Worm (Caenorhabditis elegans) whole organism, L4 larva: ENCODE results near the gene ZK899.6.

Source experiments
- D1046.2 ChIP-seq: fragments of 200-800 bp; sonication (Bioruptor generic); IDR thresholded peaks from 2 replicates; pipeline ENCODE4 v1.3.6; 2022; ENCODE audit warnings: missing genetic modification characterization, missing compliant biosample characterization
- F10B5.3 ChIP-seq: sonication (generic microtip); optimal IDR thresholded peaks from 2 replicates; lab custom pipeline; 2016; ENCODE audit warnings: mild to moderate bottlenecking, missing genetic modification characterization, missing compliant biosample characterization
- Y105C5A.15 ChIP-seq: fragments of 200-800 bp; sonication (Bioruptor generic); IDR thresholded peaks from 2 replicates; pipeline ENCODE4 v1.3.6; 2022; ENCODE audit warnings: missing genetic modification characterization, missing compliant biosample characterization
- Y75B8A.6 ChIP-seq: fragments of 200-800 bp; sonication (Bioruptor generic); IDR thresholded peaks from 2 replicates; pipeline ENCODE4 v1.3.6; 2022; ENCODE audit warnings: missing genetic modification reagents, missing genetic modification characterization, missing compliant biosample characterization
- ama-1 ChIP-seq: fragments of 150-350 bp; optimal IDR thresholded peaks from 2 replicates; lab custom pipeline; 2014; ENCODE audit warnings: inconsistent platforms, mixed read lengths
- arid-1 ChIP-seq: fragments of 200-800 bp; sonication (Bioruptor generic); conservative IDR thresholded peaks from 2 replicates; pipeline ENCODE4 v1.3.6; 2022; ENCODE audit warnings: missing genetic modification reagents, missing genetic modification characterization, missing compliant biosample characterization
- ceh-32 ChIP-seq: sonication (generic microtip); optimal IDR thresholded peaks from 2 replicates; lab custom pipeline; 2016; ENCODE audit warnings: mild to moderate bottlenecking, missing genetic modification characterization, missing compliant biosample characterization; ENCODE audit not compliant: poor library complexity
- ceh-62 ChIP-seq: sonication (generic microtip); optimal IDR thresholded peaks from 2 replicates; lab custom pipeline; 2017; ENCODE audit warnings: missing biosample characterization, missing genetic modification characterization
- ceh-82 ChIP-seq: sonication (generic microtip); optimal IDR thresholded peaks from 2 replicates; lab custom pipeline; 2017; ENCODE audit warnings: missing biosample characterization, missing genetic modification characterization
- cey-2 ChIP-seq: sonication (generic microtip); optimal IDR thresholded peaks from 3 replicates; lab custom pipeline; 2017; ENCODE audit warnings: missing genetic modification characterization, mild to moderate bottlenecking, missing compliant biosample characterization, antibody characterized with exemption, borderline replicate concordance; ENCODE audit not compliant: insufficient read depth
- daf-16 ChIP-seq, 3 experiments: sonication (generic microtip); optimal IDR thresholded peaks; 2 replicates each; lab custom pipeline; 2016 to 2017; ENCODE audit warnings: missing genetic modification characterization in 3 of 3, missing genetic modification reagents in 3 of 3, mild to moderate bottlenecking in 2 of 3, missing compliant biosample characterization in 2 of 3, missing biosample characterization in 1 of 3, moderate library complexity in 1 of 3
- daf-19 ChIP-seq: fragments of 200-800 bp; sonication (Bioruptor generic); conservative IDR thresholded peaks from 2 replicates; pipeline ENCODE4 v1.3.6; 2022; ENCODE audit warnings: missing genetic modification characterization, missing compliant biosample characterization
- dpl-1 ChIP-seq: fragments of 150-350 bp; optimal IDR thresholded peaks from 2 replicates; lab custom pipeline; 2014; ENCODE audit warnings: missing biosample characterization, missing genetic modification reagents, missing genetic modification characterization
- dve-1 ChIP-seq: sonication (generic microtip); optimal IDR thresholded peaks from 2 replicates; lab custom pipeline; 2017; ENCODE audit warnings: antibody characterized with exemption, mild to moderate bottlenecking, missing genetic modification characterization, missing compliant biosample characterization; ENCODE audit not compliant: insufficient read depth
- fos-1 ChIP-seq: fragments of 150-350 bp; optimal IDR thresholded peaks from 2 replicates; lab custom pipeline; 2014; ENCODE audit warnings: missing biosample characterization, missing genetic modification characterization
- gei-8 ChIP-seq: fragments of 200-800 bp; sonication (Bioruptor generic); optimal IDR thresholded peaks from 2 replicates; lab custom pipeline; 2018; ENCODE audit warnings: mild to moderate bottlenecking, missing genetic modification characterization, missing compliant biosample characterization
- hif-1 ChIP-seq, 2 experiments: sonication (generic microtip); optimal IDR thresholded peaks; 2 replicates each; lab custom pipeline; 2016 to 2017; ENCODE audit warnings: missing compliant biosample characterization in 2 of 2, missing genetic modification characterization in 2 of 2, missing genetic modification reagents in 2 of 2, missing genotype in 2 of 2, mild to moderate bottlenecking in 1 of 2
- hlh-11 ChIP-seq: fragments of 200-800 bp; sonication (Bioruptor generic); optimal IDR thresholded peaks from 2 replicates; lab custom pipeline; 2018; ENCODE audit warnings: mild to moderate bottlenecking, missing genetic modification characterization, missing compliant biosample characterization
- hlh-30 ChIP-seq: sonication (generic microtip); optimal IDR thresholded peaks from 2 replicates; lab custom pipeline; 2017; ENCODE audit warnings: antibody characterized with exemption, mild to moderate bottlenecking, missing genetic modification characterization, missing compliant biosample characterization; ENCODE audit not compliant: insufficient read depth
- jun-1 ChIP-seq: fragments of 150-350 bp; optimal IDR thresholded peaks from 2 replicates; lab custom pipeline; 2014; ENCODE audit warnings: missing biosample characterization, missing genetic modification reagents, missing genetic modification characterization
- lim-7 ChIP-seq: fragments of 200-800 bp; sonication (Bioruptor generic); IDR thresholded peaks from 2 replicates; pipeline ENCODE4 v1.3.6; 2022; ENCODE audit warnings: missing genetic modification characterization, missing compliant biosample characterization
- lin-13 ChIP-seq: fragments of 150-350 bp; optimal IDR thresholded peaks from 2 replicates; lab custom pipeline; 2014; ENCODE audit warnings: missing biosample characterization, missing genetic modification reagents, missing genetic modification characterization
- mdl-1 ChIP-seq, 2 experiments: fragments of 150-350 bp in 1 of 2; sonication (generic microtip) in 1 of 2; optimal IDR thresholded peaks; 2 replicates each; lab custom pipeline; 2014 to 2017; ENCODE audit warnings: missing biosample characterization in 2 of 2, missing genetic modification characterization in 2 of 2
- mdt-29 ChIP-seq: fragments of 200-800 bp; sonication (Bioruptor generic); IDR thresholded peaks from 2 replicates; pipeline ENCODE4 v1.3.6; 2022; ENCODE audit warnings: missing genetic modification reagents, missing genetic modification characterization, missing compliant biosample characterization
- mep-1 ChIP-seq: fragments of 150-350 bp; sonication (generic microtip); optimal IDR thresholded peaks from 3 replicates; lab custom pipeline; 2014; ENCODE audit warnings: missing biosample characterization, missing genetic modification characterization
- mes-2 ChIP-seq: sonication (generic microtip); optimal IDR thresholded peaks from 2 replicates; lab custom pipeline; 2016; ENCODE audit warnings: missing genotype, mild to moderate bottlenecking, missing genetic modification characterization, missing compliant biosample characterization; ENCODE audit not compliant: poor library complexity, severe bottlenecking
- mxl-3 ChIP-seq: fragments of 200-800 bp; sonication (Bioruptor generic); optimal IDR thresholded peaks from 2 replicates; lab custom pipeline; 2018; ENCODE audit warnings: mild to moderate bottlenecking, missing genetic modification characterization, missing compliant biosample characterization
- nhr-237 ChIP-seq: sonication (generic microtip); optimal IDR thresholded peaks from 2 replicates; lab custom pipeline; 2017; ENCODE audit warnings: missing biosample characterization, missing genetic modification characterization
- nhr-42 ChIP-seq: fragments of 200-800 bp; sonication (Bioruptor generic); IDR thresholded peaks from 2 replicates; pipeline ENCODE4 v1.3.6; 2022; ENCODE audit warnings: missing genetic modification characterization, missing compliant biosample characterization
- nhr-6 ChIP-seq: fragments of 150-350 bp; optimal IDR thresholded peaks from 2 replicates; lab custom pipeline; 2014; ENCODE audit warnings: missing biosample characterization, missing genetic modification characterization
- nhr-76 ChIP-seq: fragments of 150-350 bp; optimal IDR thresholded peaks from 2 replicates; lab custom pipeline; 2014; ENCODE audit warnings: missing biosample characterization, missing genetic modification characterization
- pha-4 ChIP-seq, 2 experiments: fragments of 150-350 bp in 1 of 2; fragments of 200-800 bp in 1 of 2; sonication (Bioruptor generic) in 1 of 2; IDR thresholded peaks in 1 of 2; optimal IDR thresholded peaks in 1 of 2; 2 replicates each; pipeline versions ENCODE4 v1.3.6 to Lab custom; 2014 to 2022; ENCODE audit warnings: missing genetic modification characterization in 2 of 2, missing genetic modification reagents in 2 of 2, missing biosample characterization in 1 of 2, missing compliant biosample characterization in 1 of 2
- php-3 ChIP-seq: fragments of 200-800 bp; sonication (Bioruptor generic); IDR thresholded peaks from 2 replicates; pipeline ENCODE4 v1.3.6; 2022; ENCODE audit warnings: missing genetic modification reagents, missing genetic modification characterization, missing compliant biosample characterization
- pqm-1 ChIP-seq: sonication (generic microtip); optimal IDR thresholded peaks from 2 replicates; lab custom pipeline; 2017; ENCODE audit warnings: missing biosample characterization, missing genetic modification characterization
- sdz-12 ChIP-seq: fragments of 200-800 bp; sonication (Bioruptor generic); optimal IDR thresholded peaks from 2 replicates; lab custom pipeline; 2018; ENCODE audit warnings: mild to moderate bottlenecking, missing genetic modification characterization, missing compliant biosample characterization
- set-16 ChIP-seq: fragments of 200-800 bp; sonication (Bioruptor generic); IDR thresholded peaks from 2 replicates; pipeline ENCODE4 v1.3.6; 2022; ENCODE audit warnings: missing genetic modification reagents, missing genetic modification characterization, missing compliant biosample characterization
- snpc-1.2 ChIP-seq: fragments of 200-800 bp; sonication (Bioruptor generic); IDR thresholded peaks from 2 replicates; pipeline ENCODE4 v1.3.6; 2022; ENCODE audit warnings: missing genetic modification reagents, missing genetic modification characterization, missing compliant biosample characterization
- tag-97 ChIP-seq: fragments of 200-800 bp; sonication (Bioruptor generic); IDR thresholded peaks from 2 replicates; pipeline ENCODE4 v1.3.6; 2022; ENCODE audit warnings: missing genetic modification characterization, missing compliant biosample characterization
- vab-7 ChIP-seq: fragments of 200-800 bp; sonication (Bioruptor generic); IDR thresholded peaks from 2 replicates; pipeline ENCODE4 v1.3.6; 2022; ENCODE audit warnings: missing genetic modification reagents, missing genetic modification characterization, missing compliant biosample characterization
- zfp-2 ChIP-seq: sonication (generic microtip); optimal IDR thresholded peaks from 2 replicates; lab custom pipeline; 2016; ENCODE audit warnings: mild to moderate bottlenecking, missing genetic modification characterization, missing compliant biosample characterization
- zfp-3 ChIP-seq: fragments of 200-800 bp; sonication (Bioruptor generic); conservative IDR thresholded peaks from 2 replicates; pipeline ENCODE4 v1.3.6; 2022; ENCODE audit warnings: missing genetic modification reagents, missing genetic modification characterization, missing compliant biosample characterization
- ztf-11 ChIP-seq: fragments of 150-350 bp; optimal IDR thresholded peaks from 2 replicates; lab custom pipeline; 2014; ENCODE audit warnings: missing biosample characterization, missing genetic modification characterization
- ztf-7 ChIP-seq: fragments of 150-350 bp; optimal IDR thresholded peaks from 2 replicates; lab custom pipeline; 2014; ENCODE audit warnings: missing biosample characterization, missing genetic modification characterization

ZK899.6 gene

DNA sequence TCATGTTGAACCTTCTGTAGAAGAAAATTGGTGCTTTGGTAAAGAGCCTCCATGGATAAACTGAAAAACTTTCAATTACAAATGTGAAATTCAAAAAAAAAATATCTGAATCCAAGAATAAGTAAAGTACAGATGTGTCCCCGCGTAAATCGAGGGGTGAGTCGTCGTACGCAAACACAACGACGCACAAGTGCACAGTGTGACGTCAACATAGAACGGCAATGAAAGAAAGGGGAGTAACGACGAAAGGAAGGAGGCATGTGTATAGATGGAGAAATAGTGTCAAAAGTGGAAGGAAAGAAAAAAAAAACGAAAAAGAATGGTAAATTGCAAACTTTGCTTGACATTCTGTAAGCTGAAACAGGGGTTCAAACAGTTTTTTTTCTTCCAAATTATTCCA lies 21.6 kb upstream of the ZK899.6 start, which contains the start of gene memb-1 (continued):
- TF ChIP-seq mdt-29 (GFP tag; lab: Robert Waterston, UW) (no peak), pha-4 (GFP tag; IDR thresholded peaks at IDR 0.05; lab: Robert Waterston, UW) (no peak), pha-4 (tag; optimal IDR thresholded peaks at IDR 0.05; lab: Kevin White, UChicago) (no peak), daf-16 (GFP tag; optimal IDR thresholded peaks at IDR 0.05; lab: Kevin White, UChicago) (no peak), daf-16 (tag; optimal IDR thresholded peaks at IDR 0.05; lab: Kevin White, UChicago) (peak; percentile 83), tag-97 (GFP tag; lab: Robert Waterston, UW) (no peak), mxl-3 (GFP tag; lab: Kevin White, UChicago) (peak; percentile 47), nhr-6 (peak; percentile 36), hlh-11 (tag; lab: Kevin White, UChicago) (peak; percentile 66), ztf-11 (tag; lab: Kevin White, UChicago) (no peak), ceh-82 (tag; lab: Kevin White, UChicago) (no peak), zfp-2 (tag; lab: Kevin White, UChicago) (no peak), mep-1 (tag; lab: Kevin White, UChicago) (peak; percentile 86), snpc-1.2 (GFP tag; lab: Robert Waterston, UW) (no peak), mes-2 (peak; percentile 91), daf-19 (GFP tag; lab: Robert Waterston, UW) (no peak), arid-1 (GFP tag; lab: Robert Waterston, UW) (no peak), dpl-1 (GFP tag; lab: Kevin White, UChicago) (peak; percentile 31), ztf-7 (peak; percentile 67), vab-7 (no peak), php-3 (no peak), F10B5.3 (tag; lab: Kevin White, UChicago) (no peak), mdl-1 (tag; optimal IDR thresholded peaks at IDR 0.05; lab: Kevin White, UChicago) (peak in 1 of 2 experiments; percentile 59), lin-13 (GFP tag; lab: Kevin White, UChicago) (peak; percentile 25), jun-1 (no peak), D1046.2 (no peak), hif-1 (tag; optimal IDR thresholded peaks at IDR 0.05; lab: Kevin White, UChicago) (peak in 1 of 2 experiments; percentile 39), nhr-76 (tag; lab: Kevin White, UChicago) (no peak), gei-8 (no peak), dve-1 (peak; percentile 70), Y75B8A.6 (GFP tag; lab: Robert Waterston, UW) (no peak), hlh-30 (tag; lab: Kevin White, UChicago) (peak; percentile 57), ceh-32 (tag; lab: Kevin White, UChicago) (no peak), set-16 (GFP tag; lab: Robert Waterston, UW) (no peak), cey-2 (no peak), ama-1 (lab: Kevin White, UChicago) (no peak), ceh-62 (no peak), Y105C5A.15 (GFP tag; lab: Robert Waterston, UW) (no peak), sdz-12 (no peak), fos-1 (tag; lab: Kevin White, UChicago) (no peak)

DNA sequence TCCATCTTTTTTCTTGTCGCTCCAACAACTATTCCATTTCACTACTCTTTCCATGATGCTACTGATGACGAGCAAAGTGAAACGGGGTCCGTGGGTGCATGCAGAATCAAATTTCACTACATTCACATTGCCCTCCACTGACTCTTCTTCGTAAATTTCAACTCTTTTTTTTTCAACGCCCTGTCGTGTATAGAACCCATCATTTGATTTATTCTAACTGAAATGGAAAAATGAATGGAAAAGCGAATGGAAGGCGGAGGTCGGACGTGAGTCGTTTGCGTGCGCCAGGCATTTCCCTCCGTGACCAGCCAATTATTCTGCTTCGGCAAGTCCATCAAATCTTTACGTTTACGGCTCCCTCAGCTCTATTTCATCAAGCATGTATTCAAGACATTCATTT lies 19.3 kb upstream of the ZK899.6 start:
- TF ChIP-seq nhr-42 (GFP tag; lab: Robert Waterston, UW) = no peak
- TF ChIP-seq gei-8 = no peak
- no peak for TF ChIP-seq nhr-237 (tag; lab: Kevin White, UChicago)
- no peak for TF ChIP-seq zfp-3 (GFP tag; lab: Robert Waterston, UW)
- no peak for TF ChIP-seq pqm-1
- no peak for TF ChIP-seq sdz-12
- TF ChIP-seq lim-7 (GFP tag; lab: Robert Waterston, UW) = no peak
